Fruit fly (Drosophila melanogaster): Measurements from ENCODE around the gene Polr3C.

Gene Polr3C

dm6 chr3R:12433764-12434163 lies 26.4 kb upstream of the Polr3C start, which contains the start of the genes Aos1 and Srlp (continued):
- TF ChIP-seq Atf3 (GFP tag; optimal IDR thresholded peaks at IDR 0.05): no peak
- no peak for TF ChIP-seq CG10431 (GFP tag; optimal IDR thresholded peaks at IDR 0.05)
- no peak for TF ChIP-seq Jarid2 (GFP tag; optimal IDR thresholded peaks at IDR 0.05)
- TF ChIP-seq eyg (GFP tag; optimal IDR thresholded peaks at IDR 0.05): no peak
- TF ChIP-seq CG10565 (GFP tag; optimal IDR thresholded peaks at IDR 0.05): no peak
- TF ChIP-seq CG9932 (GFP tag; IDR thresholded peaks at IDR 0.05): peak; percentile 69
- peak; percentile 20 for TF ChIP-seq CG18764 (GFP tag; optimal IDR thresholded peaks at IDR 0.05)
- no peak for TF ChIP-seq sqz (GFP tag; optimal IDR thresholded peaks at IDR 0.05)
- no peak for TF ChIP-seq CG10462 (GFP tag; optimal IDR thresholded peaks at IDR 0.05)
- no peak for TF ChIP-seq CG14965 (GFP tag; optimal IDR thresholded peaks at IDR 0.05; ENCODE audit: borderline replicate concordance)
- no peak for TF ChIP-seq CG11504 (tag; optimal IDR thresholded peaks at IDR 0.05)
- TF ChIP-seq CG10147 (GFP tag; optimal IDR thresholded peaks at IDR 0.05): peak; percentile 62
- TF ChIP-seq twi (tag; optimal IDR thresholded peaks at IDR 0.05): peak; percentile 46
- TF ChIP-seq cad (GFP tag; optimal IDR thresholded peaks at IDR 0.05): no peak
- no peak for TF ChIP-seq btn (GFP tag; optimal IDR thresholded peaks at IDR 0.05)
- no peak for TF ChIP-seq kni (GFP tag; optimal IDR thresholded peaks at IDR 0.05)
- no peak for TF ChIP-seq ase (GFP tag; IDR thresholded peaks at IDR 0.05)
- no peak for TF ChIP-seq Adf1 (GFP tag; IDR thresholded peaks at IDR 0.05)
- peak; percentile 53 for TF ChIP-seq stwl (tag; optimal IDR thresholded peaks at IDR 0.05)
- TF ChIP-seq lola (GFP tag; optimal IDR thresholded peaks at IDR 0.05): peak in 1 of 3 experiments; percentile 56
- no peak for TF ChIP-seq NFAT (GFP tag; IDR thresholded peaks at IDR 0.05)
- TF ChIP-seq Hmr (GFP tag; optimal IDR thresholded peaks at IDR 0.05): no peak
- TF ChIP-seq h (optimal IDR thresholded peaks at IDR 0.05): no peak
- peak; percentile 26 for TF ChIP-seq CG18619 (GFP tag; optimal IDR thresholded peaks at IDR 0.05)
- no peak for TF ChIP-seq CG12769 (tag; optimal IDR thresholded peaks at IDR 0.05)
- TF ChIP-seq jumu (GFP tag; optimal IDR thresholded peaks at IDR 0.05): no peak
- TF ChIP-seq CG6854 (GFP tag; optimal IDR thresholded peaks at IDR 0.05): no peak
- TF ChIP-seq Deaf1 (tag; optimal IDR thresholded peaks at IDR 0.05): no peak
- TF ChIP-seq CG9797 (GFP tag; optimal IDR thresholded peaks at IDR 0.05): peak; percentile 63
- no peak for TF ChIP-seq CG2129 (GFP tag; IDR thresholded peaks at IDR 0.05; ENCODE audit: partially characterized antibody)
- no peak for TF ChIP-seq Oli (tag; optimal IDR thresholded peaks at IDR 0.05)
- TF ChIP-seq CG4617 (GFP tag; optimal IDR thresholded peaks at IDR 0.05; ENCODE audit: borderline replicate concordance): peak; percentile 72
- TF ChIP-seq Ptx1 (GFP tag; IDR thresholded peaks at IDR 0.05): peak; percentile 46
- TF ChIP-seq sens (GFP tag): peak; percentile 67
- TF ChIP-seq gfzf (GFP tag; optimal IDR thresholded peaks at IDR 0.05): peak; percentile 74
- TF ChIP-seq CG30431 (GFP tag; optimal IDR thresholded peaks at IDR 0.05): no peak
- TF ChIP-seq CG1832 (GFP tag; optimal IDR thresholded peaks at IDR 0.05): no peak
- TF ChIP-seq esg (GFP tag; conservative IDR thresholded peaks at IDR 0.05): no peak
- no peak for TF ChIP-seq gcm2 (GFP tag; optimal IDR thresholded peaks at IDR 0.05)
- no peak for TF ChIP-seq CG1792 (GFP tag; optimal IDR thresholded peaks at IDR 0.05)
- no peak for TF ChIP-seq CG4730 (GFP tag; IDR thresholded peaks at IDR 0.05)
- TF ChIP-seq CG1603 (tag; optimal IDR thresholded peaks at IDR 0.05): peak; percentile 9
- peak; percentile 34 for TF ChIP-seq CG33557 (GFP tag; optimal IDR thresholded peaks at IDR 0.05)
- TF ChIP-seq CG7786 (GFP tag; optimal IDR thresholded peaks at IDR 0.05): no peak
- no peak for TF ChIP-seq Eip74EF (GFP tag; optimal IDR thresholded peaks at IDR 0.05)
- TF ChIP-seq crp (GFP tag; optimal IDR thresholded peaks at IDR 0.05): no peak
- no peak for TF ChIP-seq CG13624 (GFP tag; optimal IDR thresholded peaks at IDR 0.05)
- TF ChIP-seq CG15514 (GFP tag; optimal IDR thresholded peaks at IDR 0.05): peak; percentile 58
- no peak for TF ChIP-seq Doc3 (GFP tag; IDR thresholded peaks at IDR 0.05; ENCODE audit: partially characterized antibody)
- TF ChIP-seq onecut (GFP tag; IDR thresholded peaks at IDR 0.05): no peak
- no peak for TF ChIP-seq p53 (GFP tag; optimal IDR thresholded peaks at IDR 0.05)
